Worm (Caenorhabditis elegans): ENCODE results near the gene tag-273.

DNA sequence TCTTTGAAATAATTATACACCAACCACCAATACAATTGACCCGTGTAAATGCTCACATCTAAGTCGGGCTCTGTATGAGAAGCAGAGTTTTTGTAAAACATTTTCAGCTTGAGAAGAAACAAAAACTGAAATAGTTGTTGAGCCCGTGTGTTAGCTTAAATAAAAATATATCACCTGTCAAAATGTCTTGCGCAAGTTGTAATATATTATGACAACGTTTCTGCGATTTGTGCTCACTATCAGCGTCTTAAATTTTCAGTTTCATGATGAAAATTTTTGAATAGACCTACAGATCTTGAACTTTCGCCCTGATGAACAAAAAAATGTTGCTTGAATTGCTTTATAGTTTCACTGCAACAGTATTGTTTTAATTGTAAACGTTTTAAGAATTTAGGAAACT, 30.0 kb upstream of the tag-273 start, which contains the start of gene T27E7.4:
- no peak for TF ChIP-seq med-1 (GFP tag; optimal IDR thresholded peaks at IDR 0.05; ENCODE audit: insufficient read depth)
- TF ChIP-seq klf-2 (GFP tag; conservative IDR thresholded peaks at IDR 0.05), result no peak
- TF ChIP-seq tab-1 (GFP tag; IDR thresholded peaks at IDR 0.05), result no peak
- TF ChIP-seq T22C8.4 (GFP tag; IDR thresholded peaks at IDR 0.05), result no peak
- no peak for TF ChIP-seq cog-1 (tag; optimal IDR thresholded peaks at IDR 0.05)
- no peak for TF ChIP-seq flt-1 (GFP tag; IDR thresholded peaks at IDR 0.05)
